Fruit fly (Drosophila melanogaster): ENCODE measurements around the gene CG1958.

The CG1958 gene

dm6 chrX:7291850-7292499, 25.3 kb downstream of the CG1958 start (continued):
- TF ChIP-seq dimm (GFP tag; IDR thresholded peaks at IDR 0.05), result no peak
- peak; percentile 29 for TF ChIP-seq tap (tag; optimal IDR thresholded peaks at IDR 0.05)
- TF ChIP-seq CG33213 (GFP tag; optimal IDR thresholded peaks at IDR 0.05), result peak; percentile 43
- peak; percentile 74 for TF ChIP-seq sqz (GFP tag; optimal IDR thresholded peaks at IDR 0.05)
- TF ChIP-seq HmgD (GFP tag; optimal IDR thresholded peaks at IDR 0.05), result no peak
- peak; percentile 8 for TF ChIP-seq CG10543 (GFP tag; optimal IDR thresholded peaks at IDR 0.05)
- peak; percentile 50; the same call in 1 of the 2 replicates for TF ChIP-seq CG14014 (GFP tag; IDR thresholded peaks at IDR 0.05)
- 0 out of 3 replicates have a peak, but pooled peaks have one; percentile 30 for TF ChIP-seq C15 (GFP tag; IDR thresholded peaks at IDR 0.05)
- TF ChIP-seq sens-2 (GFP tag; IDR thresholded peaks at IDR 0.05), result peak; percentile 77
- peak; percentile 54 for TF ChIP-seq ems (GFP tag; optimal IDR thresholded peaks at IDR 0.05)
- TF ChIP-seq Hr51 (GFP tag; optimal IDR thresholded peaks at IDR 0.05), result peak; percentile 65 to 69
- no peak for TF ChIP-seq TFAM (GFP tag; optimal IDR thresholded peaks at IDR 0.05)
- peak; percentile 68 for TF ChIP-seq CG12942 (GFP tag; optimal IDR thresholded peaks at IDR 0.05)
- no peak for TF ChIP-seq CG34224 (GFP tag; IDR thresholded peaks at IDR 0.05; ENCODE audit: partially characterized antibody)
- peak; percentile 65 for TF ChIP-seq oc (tag; optimal IDR thresholded peaks at IDR 0.05)
- TF ChIP-seq PHDP (tag; optimal IDR thresholded peaks at IDR 0.05), result peak; percentile 76
- TF ChIP-seq usp (GFP tag; optimal IDR thresholded peaks at IDR 0.05), result no peak
- peak; percentile 11 for TF ChIP-seq Deaf1 (tag; optimal IDR thresholded peaks at IDR 0.05)
- TF ChIP-seq gcm (GFP tag; optimal IDR thresholded peaks at IDR 0.05), result peak; percentile 89
- TF ChIP-seq Myb (GFP tag; optimal IDR thresholded peaks at IDR 0.05), result no peak
- no peak; the same call in 2 of the 3 replicates for TF ChIP-seq B-H1 (GFP tag; IDR thresholded peaks at IDR 0.05)
- TF ChIP-seq CG42726 (GFP tag; IDR thresholded peaks at IDR 0.05; ENCODE audit: partially characterized antibody), result no peak
- no peak for TF ChIP-seq zen2 (GFP tag; IDR thresholded peaks at IDR 0.05; ENCODE audit: partially characterized antibody)
- TF ChIP-seq pan (optimal IDR thresholded peaks at IDR 0.05), result no peak
- TF ChIP-seq pan (GFP tag; optimal IDR thresholded peaks at IDR 0.05 in 1 of 2, IDR thresholded peaks at IDR 0.05 in 1 of 2), result peak in 1 of 2 experiments; percentile 60
- no peak for TF ChIP-seq CG2129 (GFP tag; IDR thresholded peaks at IDR 0.05; ENCODE audit: partially characterized antibody)
- TF ChIP-seq h (optimal IDR thresholded peaks at IDR 0.05), result no peak
- peak; percentile 90 for TF ChIP-seq CG2712 (tag; optimal IDR thresholded peaks at IDR 0.05)
- peak; percentile 88 for TF ChIP-seq tin (GFP tag; optimal IDR thresholded peaks at IDR 0.05)
- peak; percentile 74 for TF ChIP-seq MTF-1 (GFP tag; optimal IDR thresholded peaks at IDR 0.05; ENCODE audit: borderline replicate concordance)
- TF ChIP-seq hb (GFP tag; IDR thresholded peaks at IDR 0.05; ENCODE audit: partially characterized antibody), result no peak
- TF ChIP-seq chif (GFP tag; optimal IDR thresholded peaks at IDR 0.05), result peak; percentile 69 to 87
- no peak for TF ChIP-seq prd (optimal IDR thresholded peaks at IDR 0.05)
- peak; percentile 86 for TF ChIP-seq prd (GFP tag; IDR thresholded peaks at IDR 0.05)
- TF ChIP-seq zf30C (GFP tag; optimal IDR thresholded peaks at IDR 0.05), result peak; percentile 96
- TF ChIP-seq CG6689 (GFP tag; IDR thresholded peaks at IDR 0.05), result peak; percentile 74
- peak; percentile 67 for TF ChIP-seq CG18764 (GFP tag; optimal IDR thresholded peaks at IDR 0.05)
- TF ChIP-seq odd (GFP tag; optimal IDR thresholded peaks at IDR 0.05), result peak; percentile 63
- no peak for TF ChIP-seq cg (GFP tag; optimal IDR thresholded peaks at IDR 0.05)
- no peak for TF ChIP-seq CG10321 (GFP tag; IDR thresholded peaks at IDR 0.05)
- no peak for TF ChIP-seq CG32767 (GFP tag; IDR thresholded peaks at IDR 0.05)
- TF ChIP-seq CG17385 (GFP tag; optimal IDR thresholded peaks at IDR 0.05), result peak; percentile 75
- peak; percentile 68 for TF ChIP-seq CG30431 (GFP tag; optimal IDR thresholded peaks at IDR 0.05)
- peak; percentile 68 for TF ChIP-seq Abd-B (GFP tag; optimal IDR thresholded peaks at IDR 0.05)
- TF ChIP-seq CG6683 (GFP tag; optimal IDR thresholded peaks at IDR 0.05), result peak; percentile 18
- peak; percentile 19 for TF ChIP-seq cwo (GFP tag; optimal IDR thresholded peaks at IDR 0.05)
- TF ChIP-seq grau (tag; optimal IDR thresholded peaks at IDR 0.05), result peak; percentile 69
- peak; percentile 50 for TF ChIP-seq CG9609 (GFP tag; optimal IDR thresholded peaks at IDR 0.05)
- TF ChIP-seq Lim3 (GFP tag; IDR thresholded peaks at IDR 0.05), result no peak
- peak; percentile 44 for TF ChIP-seq CG8281 (tag; optimal IDR thresholded peaks at IDR 0.05)

Data from whole organism, embryonic.